Worm (Caenorhabditis elegans): ENCODE results near the gene pde-2.
"Not testable (repeated sequence)": the region's sequence is repeated elsewhere in the genome, so short reads cannot be mapped to it uniquely, and the experiment has no call there.

pde-2 gene

ce11 chrIII:8981847-8982479 is at the start of gene pde-2:
Gene pde-2, minus strand, starts transcription at chrIII:8981897.
- TF ChIP-seq ztf-23 (GFP tag; IDR thresholded peaks at IDR 0.05) (0 out of 2 replicates have a peak, but pooled peaks have one; percentile 44), tab-1 (GFP tag; IDR thresholded peaks at IDR 0.05) (no peak), flt-1 (GFP tag; IDR thresholded peaks at IDR 0.05) (0 out of 2 replicates have a peak, but pooled peaks have one; percentile 10)

ce11 chrIII:9030818-9031217 is 49.1 kb upstream of the pde-2 start:
- no peak for TF ChIP-seq T22C8.4 (GFP tag; IDR thresholded peaks at IDR 0.05)
- no peak for TF ChIP-seq klf-2 (GFP tag; conservative IDR thresholded peaks at IDR 0.05)
- TF ChIP-seq ztf-23 (GFP tag; IDR thresholded peaks at IDR 0.05): no peak
- no peak for TF ChIP-seq ref-1 (GFP tag; conservative IDR thresholded peaks at IDR 0.05)
- TF ChIP-seq ztf-29 (GFP tag; IDR thresholded peaks at IDR 0.05): no peak
- no peak for TF ChIP-seq flt-1 (GFP tag; IDR thresholded peaks at IDR 0.05)

- TF ChIP-seq med-1 (GFP tag; optimal IDR thresholded peaks at IDR 0.05; ENCODE audit: insufficient read depth) (no peak), klf-2 (GFP tag; conservative IDR thresholded peaks at IDR 0.05) (no peak), T22C8.4 (GFP tag; IDR thresholded peaks at IDR 0.05) (no peak), flt-1 (GFP tag; IDR thresholded peaks at IDR 0.05) (no peak), tab-1 (GFP tag; IDR thresholded peaks at IDR 0.05) (no peak), ref-1 (GFP tag; conservative IDR thresholded peaks at IDR 0.05) (no peak), ztf-29 (GFP tag; IDR thresholded peaks at IDR 0.05) (no peak), cog-1 (tag; optimal IDR thresholded peaks at IDR 0.05) (no peak), ztf-23 (GFP tag; IDR thresholded peaks at IDR 0.05) (no peak)
Measured at ce11 chrIII:9026951-9027350, 45.3 kb upstream of the pde-2 start, which contains the start of gene F59B2.13. Gene F59B2.13, minus strand, starts transcription at chrIII:9027051.

ce11 chrIII:9023601-9024000 is 41.9 kb upstream of the pde-2 start:
- TF ChIP-seq tab-1 (GFP tag; IDR thresholded peaks at IDR 0.05): no peak
- TF ChIP-seq T22C8.4 (GFP tag; IDR thresholded peaks at IDR 0.05): no peak
- no peak for TF ChIP-seq med-1 (GFP tag; optimal IDR thresholded peaks at IDR 0.05; ENCODE audit: insufficient read depth)
- TF ChIP-seq ref-1 (GFP tag; conservative IDR thresholded peaks at IDR 0.05): no peak
- no peak for TF ChIP-seq ztf-29 (GFP tag; IDR thresholded peaks at IDR 0.05)
- no peak for TF ChIP-seq ztf-23 (GFP tag; IDR thresholded peaks at IDR 0.05)
- TF ChIP-seq cog-1 (tag; optimal IDR thresholded peaks at IDR 0.05): no peak
- no peak for TF ChIP-seq flt-1 (GFP tag; IDR thresholded peaks at IDR 0.05)

- TF ChIP-seq ztf-29 (GFP tag; IDR thresholded peaks at IDR 0.05) (no peak), med-1 (GFP tag; optimal IDR thresholded peaks at IDR 0.05; ENCODE audit: insufficient read depth) (no peak), ztf-23 (GFP tag; IDR thresholded peaks at IDR 0.05) (no peak), flt-1 (GFP tag; IDR thresholded peaks at IDR 0.05) (no peak), ref-1 (GFP tag; conservative IDR thresholded peaks at IDR 0.05) (no peak), klf-2 (GFP tag; conservative IDR thresholded peaks at IDR 0.05) (no peak), cog-1 (tag; optimal IDR thresholded peaks at IDR 0.05) (no peak), T22C8.4 (GFP tag; IDR thresholded peaks at IDR 0.05) (no peak), tab-1 (GFP tag; IDR thresholded peaks at IDR 0.05) (no peak)
Measured at ce11 chrIII:9022535-9022934, 40.8 kb upstream of the pde-2 start, which contains the start of gene F59B2.14. Gene F59B2.14, minus strand, starts transcription at chrIII:9022635.

ce11 chrIII:9017181-9017651 is 35.5 kb upstream of the pde-2 start, which contains the start of gene F59B2.12:
Gene F59B2.12, plus strand, starts transcription at chrIII:9017601.
- TF ChIP-seq ztf-23 (GFP tag; IDR thresholded peaks at IDR 0.05) (no peak), med-1 (GFP tag; optimal IDR thresholded peaks at IDR 0.05; ENCODE audit: insufficient read depth) (no peak), flt-1 (GFP tag; IDR thresholded peaks at IDR 0.05) (no peak), klf-2 (GFP tag; conservative IDR thresholded peaks at IDR 0.05) (no peak), tab-1 (GFP tag; IDR thresholded peaks at IDR 0.05) (no peak), ztf-29 (GFP tag; IDR thresholded peaks at IDR 0.05) (no peak), T22C8.4 (GFP tag; IDR thresholded peaks at IDR 0.05) (no peak), cog-1 (tag; optimal IDR thresholded peaks at IDR 0.05) (no peak), ref-1 (GFP tag; conservative IDR thresholded peaks at IDR 0.05) (no peak)

- no peak for TF ChIP-seq flt-1 (GFP tag; IDR thresholded peaks at IDR 0.05)
- TF ChIP-seq cog-1 (tag; optimal IDR thresholded peaks at IDR 0.05): no peak
- TF ChIP-seq klf-2 (GFP tag; conservative IDR thresholded peaks at IDR 0.05): no peak
- no peak for TF ChIP-seq ref-1 (GFP tag; conservative IDR thresholded peaks at IDR 0.05)
- no peak for TF ChIP-seq ztf-29 (GFP tag; IDR thresholded peaks at IDR 0.05)
- TF ChIP-seq T22C8.4 (GFP tag; IDR thresholded peaks at IDR 0.05): no peak
- no peak for TF ChIP-seq ztf-23 (GFP tag; IDR thresholded peaks at IDR 0.05)
- TF ChIP-seq tab-1 (GFP tag; IDR thresholded peaks at IDR 0.05): no peak
- TF ChIP-seq med-1 (GFP tag; optimal IDR thresholded peaks at IDR 0.05; ENCODE audit: insufficient read depth): no peak
Measured at ce11 chrIII:9012309-9012708, 30.6 kb upstream of the pde-2 start, which contains the start of gene F59B2.9. Gene F59B2.9, minus strand, starts transcription at chrIII:9012409.

ce11 chrIII:9010047-9010446 is 28.4 kb upstream of the pde-2 start, which contains the start of gene F59B2.8:
Gene F59B2.8, minus strand, starts transcription at chrIII:9010197.
- TF ChIP-seq ztf-29 (GFP tag; IDR thresholded peaks at IDR 0.05) (peak; percentile 23; the same call in 1 of the 2 replicates), ref-1 (GFP tag; conservative IDR thresholded peaks at IDR 0.05) (no peak), med-1 (GFP tag; optimal IDR thresholded peaks at IDR 0.05; ENCODE audit: insufficient read depth) (no peak), flt-1 (GFP tag; IDR thresholded peaks at IDR 0.05) (0 out of 2 replicates have a peak, but pooled peaks have one; percentile 54)

ce11 chrIII:9007183-9007582 is 25.5 kb upstream of the pde-2 start:
- TF ChIP-seq ref-1 (GFP tag; conservative IDR thresholded peaks at IDR 0.05): no peak
- TF ChIP-seq tab-1 (GFP tag; IDR thresholded peaks at IDR 0.05): 0 out of 2 replicates have a peak, but pooled peaks have one; percentile 7
- no peak for TF ChIP-seq ztf-23 (GFP tag; IDR thresholded peaks at IDR 0.05)
- TF ChIP-seq cog-1 (tag; optimal IDR thresholded peaks at IDR 0.05): peak; percentile 20

ce11 chrIII:9005905-9006372 is 24.2 kb upstream of the pde-2 start, which contains the start of gene rab-6.1:
Gene rab-6.1, minus strand, starts transcription at chrIII:9005955.
- not testable (repeated sequence) for TF ChIP-seq ztf-29 (GFP tag; IDR thresholded peaks at IDR 0.05); med-1 (GFP tag; optimal IDR thresholded peaks at IDR 0.05; ENCODE audit: insufficient read depth); T22C8.4 (GFP tag; IDR thresholded peaks at IDR 0.05)

Data from whole organism, midembryonic.